Worm (Caenorhabditis elegans) whole organism, midembryonic: ENCODE measurements around the gene tmem-24.

Source experiments
- T22C8.4 ChIP-seq: fragments of 200-800 bp; sonication (Bioruptor generic); IDR thresholded peaks from 2 replicates; pipeline ENCODE4 v1.3.6; 2022; ENCODE audit warnings: missing genetic modification characterization, missing compliant biosample characterization
- cog-1 ChIP-seq: sonication (generic microtip); optimal IDR thresholded peaks from 2 replicates; lab custom pipeline; 2016; ENCODE audit warnings: missing genetic modification characterization, missing compliant biosample characterization
- flt-1 ChIP-seq: fragments of 200-800 bp; sonication (Bioruptor generic); IDR thresholded peaks from 2 replicates; pipeline ENCODE4 v1.3.6; 2022; ENCODE audit warnings: missing genetic modification characterization, missing compliant biosample characterization
- klf-2 ChIP-seq: fragments of 200-800 bp; sonication (Bioruptor generic); conservative IDR thresholded peaks from 2 replicates; pipeline ENCODE4 v1.3.6; 2022; ENCODE audit warnings: missing genetic modification reagents, missing genetic modification characterization, missing compliant biosample characterization
- med-1 ChIP-seq: sonication (generic microtip); optimal IDR thresholded peaks from 2 replicates; lab custom pipeline; 2017; ENCODE audit warnings: missing genetic modification characterization, mild to moderate bottlenecking, missing compliant biosample characterization, antibody characterized with exemption, missing genetic modification reagents; ENCODE audit not compliant: insufficient read depth
- ref-1 ChIP-seq: fragments of 200-800 bp; sonication (Bioruptor generic); conservative IDR thresholded peaks from 2 replicates; pipeline ENCODE4 v1.3.6; 2022; ENCODE audit warnings: missing genetic modification reagents, missing genetic modification characterization, missing compliant biosample characterization
- tab-1 ChIP-seq: fragments of 200-800 bp; sonication (Bioruptor generic); IDR thresholded peaks from 2 replicates; pipeline ENCODE4 v1.3.6; 2022; ENCODE audit warnings: missing genetic modification characterization, missing compliant biosample characterization
- ztf-23 ChIP-seq: fragments of 200-800 bp; sonication (Bioruptor generic); IDR thresholded peaks from 2 replicates; pipeline ENCODE4 v1.3.6; 2022; ENCODE audit warnings: missing genetic modification reagents, missing genetic modification characterization, missing compliant biosample characterization
- ztf-29 ChIP-seq: fragments of 200-800 bp; sonication (Bioruptor generic); IDR thresholded peaks from 2 replicates; pipeline ENCODE4 v1.3.6; 2022; ENCODE audit warnings: missing genetic modification reagents, missing genetic modification characterization, missing compliant biosample characterization

The tmem-24 gene

DNA sequence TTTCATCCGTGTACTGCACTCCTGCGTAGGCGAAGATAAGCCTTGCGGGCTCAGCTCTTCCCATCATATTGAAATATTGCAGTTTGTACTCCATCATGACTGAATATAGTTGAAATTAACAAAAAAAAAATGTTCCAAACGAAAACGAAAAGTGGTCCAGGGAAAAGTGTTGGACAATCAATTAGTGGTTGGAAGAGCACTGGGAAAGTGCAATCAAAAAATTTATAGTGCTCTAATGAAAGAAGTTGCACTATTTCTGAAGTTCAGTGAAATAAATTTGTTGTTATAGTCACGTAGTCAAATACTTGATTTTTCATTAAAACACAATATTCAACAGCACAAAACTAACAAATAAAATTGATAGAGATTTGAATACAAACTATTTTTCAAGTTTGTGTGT, 11.0 kb downstream of the tmem-24 start, which contains the start of gene gst-11:
Gene gst-11, minus strand, starts transcription at position 101 of the 400 bp plus-strand sequence.
- TF ChIP-seq ztf-29 (GFP tag; lab: Robert Waterston, UW): no peak
- no peak for TF ChIP-seq med-1 (GFP tag; lab: Kevin White, UChicago)
- TF ChIP-seq tab-1: no peak
- TF ChIP-seq cog-1: no peak
- no peak for TF ChIP-seq ztf-23
- no peak for TF ChIP-seq ref-1 (GFP tag; lab: Robert Waterston, UW)

DNA sequence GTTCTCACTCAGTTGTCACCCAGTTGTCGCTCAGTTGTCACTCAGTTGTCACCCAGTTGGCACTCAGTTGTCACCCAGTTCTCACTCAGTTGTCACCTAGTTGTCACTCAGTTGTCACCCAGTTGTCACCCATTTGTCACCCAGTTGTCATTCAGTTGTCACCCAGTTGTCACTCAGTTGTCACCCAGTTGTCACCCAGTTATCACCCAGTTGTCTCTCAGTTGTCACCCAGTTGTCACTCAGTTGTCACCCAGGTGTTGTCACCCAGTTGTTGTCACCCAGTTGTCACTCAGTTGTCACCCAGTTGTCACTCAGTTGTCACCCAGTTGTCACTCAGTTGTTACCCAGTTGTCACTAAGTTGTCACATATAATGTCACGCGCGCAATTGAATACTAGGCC, 13.1 kb downstream of the tmem-24 start:
- TF ChIP-seq T22C8.4 (GFP tag; lab: Robert Waterston, UW) (no peak), tab-1 (peak; percentile 77), ref-1 (GFP tag; lab: Robert Waterston, UW) (peak; percentile 43; the same call in 1 of the 2 replicates), ztf-23 (peak; percentile 23; the same call in 1 of the 2 replicates), cog-1 (no peak), klf-2 (0 out of 2 replicates have a peak, but pooled peaks have one; percentile 37), ztf-29 (GFP tag; lab: Robert Waterston, UW) (peak; percentile 49; the same call in 1 of the 2 replicates)

DNA sequence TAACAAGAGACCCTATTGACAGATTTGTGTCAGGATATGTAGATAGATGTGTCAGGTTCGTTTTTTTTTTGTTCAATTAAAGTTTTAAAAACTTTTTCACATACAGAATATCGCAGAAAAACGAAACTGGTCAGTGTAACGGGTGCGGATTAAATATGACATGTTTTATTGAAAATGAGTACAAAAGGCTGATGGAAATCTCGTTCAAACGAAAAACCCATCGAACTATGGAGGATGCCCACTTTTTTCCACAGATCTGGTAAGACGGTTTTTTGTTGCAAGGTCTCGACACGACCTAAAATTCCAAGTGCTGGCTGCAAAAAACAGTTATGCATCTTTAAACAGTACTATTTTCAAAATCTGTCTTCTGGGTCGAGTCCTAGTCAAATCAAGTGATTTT, 14.6 kb downstream of the tmem-24 start:
- no peak for TF ChIP-seq ztf-23
- TF ChIP-seq ref-1 (GFP tag; lab: Robert Waterston, UW): no peak
- no peak for TF ChIP-seq klf-2
- TF ChIP-seq tab-1: no peak
- no peak for TF ChIP-seq T22C8.4 (GFP tag; lab: Robert Waterston, UW)
- no peak for TF ChIP-seq flt-1 (GFP tag; lab: Robert Waterston, UW)
- no peak for TF ChIP-seq cog-1
- no peak for TF ChIP-seq ztf-29 (GFP tag; lab: Robert Waterston, UW)
- no peak for TF ChIP-seq med-1 (GFP tag; lab: Kevin White, UChicago)

ce11 chrX:3628016-3628415, 16.7 kb downstream of the tmem-24 start, which contains the start of gene vep-2:
Gene vep-2 (plus strand): TSS chrX:3628316.
- no peak for TF ChIP-seq cog-1
- TF ChIP-seq ztf-29 (GFP tag; lab: Robert Waterston, UW): no peak
- TF ChIP-seq klf-2: no peak
- TF ChIP-seq ref-1 (GFP tag; lab: Robert Waterston, UW): no peak
- TF ChIP-seq med-1 (GFP tag; lab: Kevin White, UChicago): no peak
- TF ChIP-seq ztf-23: no peak
- no peak for TF ChIP-seq flt-1 (GFP tag; lab: Robert Waterston, UW)
- TF ChIP-seq T22C8.4 (GFP tag; lab: Robert Waterston, UW): no peak
- TF ChIP-seq tab-1: no peak

ce11 chrX:3625599-3625998, 19.1 kb downstream of the tmem-24 start:
- no peak for TF ChIP-seq ztf-29 (GFP tag; lab: Robert Waterston, UW)
- no peak for TF ChIP-seq ztf-23
- no peak for TF ChIP-seq med-1 (GFP tag; lab: Kevin White, UChicago)
- TF ChIP-seq tab-1: no peak
- no peak for TF ChIP-seq T22C8.4 (GFP tag; lab: Robert Waterston, UW)
- TF ChIP-seq klf-2: no peak
- TF ChIP-seq flt-1 (GFP tag; lab: Robert Waterston, UW): no peak
- no peak for TF ChIP-seq cog-1
- TF ChIP-seq ref-1 (GFP tag; lab: Robert Waterston, UW): no peak

DNA sequence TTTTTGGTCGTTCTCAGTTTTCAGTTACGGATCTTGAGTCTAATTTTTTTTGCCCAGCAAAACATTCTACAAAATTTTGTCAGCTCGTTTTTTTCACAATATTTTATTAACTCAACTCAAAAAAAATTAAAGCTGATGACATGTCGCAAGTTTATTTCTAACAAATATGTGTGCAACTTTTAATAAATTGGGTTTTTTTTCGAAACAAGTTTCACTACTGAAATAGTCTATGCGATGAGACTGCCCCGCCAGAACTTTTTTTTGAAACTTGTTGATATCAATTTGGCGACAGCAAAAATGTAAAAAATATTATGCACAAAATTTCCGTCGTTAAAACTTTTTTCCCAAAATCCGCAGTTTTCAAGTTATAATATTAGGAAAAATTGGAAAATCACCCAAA, 21.5 kb downstream of the tmem-24 start, which contains the start of gene C18B2.2:
Gene C18B2.2, plus strand, starts transcription at position 301 of the 400 bp plus-strand sequence.
- TF ChIP-seq ztf-29 (GFP tag; lab: Robert Waterston, UW) (no peak), T22C8.4 (GFP tag; lab: Robert Waterston, UW) (no peak), ztf-23 (no peak), flt-1 (GFP tag; lab: Robert Waterston, UW) (no peak)

DNA sequence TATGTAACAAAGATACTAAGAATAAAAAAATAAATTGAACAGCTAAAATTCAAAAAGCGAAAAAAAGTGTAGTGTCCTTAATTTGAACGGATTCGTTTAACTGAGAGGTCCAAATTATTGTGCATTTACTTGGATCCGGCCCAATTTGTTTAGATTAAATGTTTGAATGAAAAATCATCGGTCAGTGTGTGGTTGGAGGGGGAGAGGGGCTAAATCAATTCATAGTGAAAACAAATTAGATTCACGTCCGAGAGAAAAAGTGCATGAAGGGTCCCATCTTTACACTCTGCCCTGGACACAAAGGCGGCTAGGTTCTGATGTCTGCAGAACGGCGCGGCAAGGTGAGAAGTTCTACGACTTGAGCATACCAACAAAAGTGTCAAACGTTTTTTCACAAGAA, 25.9 kb downstream of the tmem-24 start:
- TF ChIP-seq cog-1 (no peak), T22C8.4 (GFP tag; lab: Robert Waterston, UW) (no peak), tab-1 (no peak), klf-2 (no peak), med-1 (GFP tag; lab: Kevin White, UChicago) (no peak), flt-1 (GFP tag; lab: Robert Waterston, UW) (no peak), ztf-23 (no peak), ztf-29 (GFP tag; lab: Robert Waterston, UW) (no peak), ref-1 (GFP tag; lab: Robert Waterston, UW) (no peak)

- no peak for TF ChIP-seq flt-1 (GFP tag; lab: Robert Waterston, UW)
- TF ChIP-seq ref-1 (GFP tag; lab: Robert Waterston, UW): no peak
- TF ChIP-seq T22C8.4 (GFP tag; lab: Robert Waterston, UW): no peak
- no peak for TF ChIP-seq ztf-23
- TF ChIP-seq med-1 (GFP tag; lab: Kevin White, UChicago): no peak
- no peak for TF ChIP-seq klf-2
- TF ChIP-seq ztf-29 (GFP tag; lab: Robert Waterston, UW): no peak
- TF ChIP-seq cog-1: no peak
- TF ChIP-seq tab-1: no peak
Observed at ce11 chrX:3617218-3617617, 27.5 kb downstream of the tmem-24 start, which contains the start of gene del-9. Gene del-9 (minus strand): TSS chrX:3617318.

ce11 chrX:3613665-3614064, 31.0 kb downstream of the tmem-24 start:
- no peak for TF ChIP-seq flt-1 (GFP tag; lab: Robert Waterston, UW)
- no peak for TF ChIP-seq med-1 (GFP tag; lab: Kevin White, UChicago)
- TF ChIP-seq ref-1 (GFP tag; lab: Robert Waterston, UW): no peak

DNA sequence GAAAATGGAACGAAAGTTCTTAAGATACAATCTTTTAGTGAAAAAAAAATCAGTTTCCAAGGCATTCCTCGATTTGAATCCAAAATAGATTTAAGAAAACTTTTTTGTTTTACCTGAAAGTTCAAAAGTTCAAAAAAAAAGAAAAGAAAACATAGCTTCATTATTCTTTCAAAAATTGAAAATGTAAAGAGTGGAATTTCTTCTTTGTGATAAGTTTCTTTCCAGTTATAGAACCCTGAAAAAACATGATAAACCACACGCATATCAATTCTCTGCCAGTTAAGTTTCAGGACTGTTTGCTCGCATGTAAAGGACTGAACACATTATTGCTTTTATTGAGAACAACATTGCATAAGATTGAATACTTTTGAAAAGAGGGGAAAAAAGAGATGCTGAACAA, 33.0 kb downstream of the tmem-24 start:
- TF ChIP-seq tab-1 (no peak), med-1 (GFP tag; lab: Kevin White, UChicago) (no peak), ref-1 (GFP tag; lab: Robert Waterston, UW) (no peak), ztf-23 (no peak), ztf-29 (GFP tag; lab: Robert Waterston, UW) (no peak), T22C8.4 (GFP tag; lab: Robert Waterston, UW) (no peak), cog-1 (no peak), klf-2 (no peak), flt-1 (GFP tag; lab: Robert Waterston, UW) (no peak)
